Fruit fly (Drosophila melanogaster) whole organism, wandering third instar larva: Measurements from ENCODE around the gene CG13063.

Source experiments
- Hr78 ChIP-seq: fragments of >200 bp; optimal IDR thresholded peaks from 2 replicates; lab custom pipeline; 2017; ENCODE audit warnings: missing biosample characterization, missing genetic modification characterization
- Myc ChIP-seq: fragments of >200 bp; optimal IDR thresholded peaks from 2 replicates; lab custom pipeline; 2017
- N ChIP-seq: fragments of >200 bp; optimal IDR thresholded peaks from 2 replicates; lab custom pipeline; 2018; ENCODE audit warnings: missing biosample characterization, missing external identifiers, missing genetic modification characterization
- dsf ChIP-seq: sonication (Bioruptor generic); optimal IDR thresholded peaks from 2 replicates; lab custom pipeline; 2016; ENCODE audit warnings: missing biosample characterization, missing genetic modification characterization, borderline replicate concordance
- h ChIP-seq: fragments of 200-800 bp; sonication (Bioruptor generic); optimal IDR thresholded peaks from 3 replicates; lab custom pipeline; 2016; ENCODE audit warnings: missing biosample characterization, mild to moderate bottlenecking, missing genetic modification characterization
- pan ChIP-seq: fragments of >200 bp; optimal IDR thresholded peaks from 2 replicates; lab custom pipeline; 2017
- sv ChIP-seq: fragments of 200-800 bp; sonication (Bioruptor generic); optimal IDR thresholded peaks from 3 replicates; lab custom pipeline; 2016; ENCODE audit warnings: missing biosample characterization, missing genetic modification characterization

DNA sequence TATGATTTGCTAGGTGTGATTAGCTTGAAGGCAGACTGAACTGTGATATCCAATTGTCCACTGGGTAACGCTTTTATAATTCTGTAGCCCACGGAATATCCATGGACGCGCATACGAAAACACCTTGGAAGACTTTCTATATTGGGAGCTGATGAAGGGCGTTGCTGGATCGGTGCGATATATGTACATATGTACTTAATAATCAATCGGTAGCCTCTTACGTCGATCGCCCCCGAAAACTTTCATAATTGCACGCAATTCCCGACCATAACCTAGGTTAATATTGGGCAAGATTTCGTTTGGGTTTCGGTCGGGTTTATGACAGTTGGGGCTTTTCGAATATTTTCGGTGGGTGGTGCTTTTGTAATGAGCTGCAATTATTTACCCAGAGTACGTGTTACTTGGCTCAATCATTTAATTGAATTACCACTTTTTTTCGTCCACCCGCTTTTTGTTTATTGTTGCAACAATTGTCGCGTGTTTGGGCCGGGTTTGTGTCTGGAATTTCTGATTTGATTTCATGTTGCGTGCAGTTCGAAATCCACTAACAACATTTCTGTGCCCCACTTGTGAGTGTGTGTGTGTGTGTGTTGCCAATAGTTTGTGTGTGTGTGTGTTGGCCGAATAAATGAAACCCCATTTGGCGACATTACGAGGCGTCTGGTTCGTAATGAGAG is 24.4 kb upstream of the CG13063 start, which contains the start of gene CG13049:
- TF ChIP-seq Hr78 (no peak), sv (GFP tag; lab: Kevin White, UChicago) (no peak), dsf (GFP tag; lab: Kevin White, UChicago) (no peak), pan (no peak), N (GFP tag; lab: Kevin White, UChicago) (no peak), Myc (lab: Kevin White, UChicago) (no peak), h (GFP tag; lab: Kevin White, UChicago) (no peak)
